Fruit fly (Drosophila melanogaster) whole organism, embryonic: ENCODE data around the gene CG3544.

Experiments used
- Abd-B ChIP-seq: fragments of 200-800 bp; sonication (Bioruptor generic); optimal IDR thresholded peaks from 2 replicates; lab custom pipeline; 2018; ENCODE audit warnings: missing biosample characterization, mild to moderate bottlenecking, missing genetic modification characterization, moderate library complexity
- Atf-2 ChIP-seq: fragments of 200-800 bp; sonication (Bioruptor generic); optimal IDR thresholded peaks from 2 replicates; lab custom pipeline; 2016; ENCODE audit warnings: missing biosample characterization, missing genetic modification characterization
- BtbVII ChIP-seq: fragments of 200-800 bp; sonication (Bioruptor generic); optimal IDR thresholded peaks from 3 replicates; lab custom pipeline; 2017; ENCODE audit warnings: missing biosample characterization, mild to moderate bottlenecking, missing genetic modification characterization
- CG10654 ChIP-seq: fragments of 200-800 bp; sonication (Bioruptor generic); optimal IDR thresholded peaks from 2 replicates; lab custom pipeline; 2016; ENCODE audit warnings: missing biosample characterization, missing genetic modification characterization
- CG11695 ChIP-seq: fragments of 200-800 bp; sonication (Bioruptor generic); IDR thresholded peaks from 3 replicates; pipeline ENCODE4 v1.3.6; 2022; ENCODE audit warnings: missing biosample characterization, missing genetic modification characterization
- CG12155 ChIP-seq: fragments of 200-800 bp; sonication (Bioruptor generic); optimal IDR thresholded peaks from 3 replicates; lab custom pipeline; 2016; ENCODE audit warnings: missing biosample characterization, missing genetic modification characterization
- CG12236 ChIP-seq: fragments of 200-800 bp; sonication (Bioruptor generic); optimal IDR thresholded peaks from 2 replicates; lab custom pipeline; 2016; ENCODE audit warnings: missing biosample characterization, missing genetic modification characterization
- CG12769 ChIP-seq: fragments of 200-800 bp; sonication (Bioruptor generic); optimal IDR thresholded peaks from 2 replicates; lab custom pipeline; 2019; ENCODE audit warnings: missing biosample characterization, mild to moderate bottlenecking, missing genetic modification characterization, moderate library complexity
- CG17361 ChIP-seq: fragments of 200-800 bp; sonication (Bioruptor generic); IDR thresholded peaks from 3 replicates; pipeline ENCODE4 v1.3.6; 2022; ENCODE audit warnings: missing biosample characterization, missing genetic modification characterization
- CG18764 ChIP-seq: fragments of 200-800 bp; sonication (Bioruptor generic); optimal IDR thresholded peaks from 3 replicates; lab custom pipeline; 2016; ENCODE audit warnings: missing biosample characterization, missing genetic modification characterization
- CG2199 ChIP-seq: fragments of 200-800 bp; sonication (Bioruptor generic); IDR thresholded peaks from 3 replicates; pipeline ENCODE4 v1.3.6; 2022; ENCODE audit warnings: missing biosample characterization, missing genetic modification characterization
- CG2712 ChIP-seq: fragments of 200-800 bp; optimal IDR thresholded peaks from 3 replicates; lab custom pipeline; 2019; ENCODE audit warnings: missing biosample characterization, mild to moderate bottlenecking, missing genetic modification characterization, moderate library complexity
- CG30431 ChIP-seq: fragments of 200-800 bp; sonication (Bioruptor generic); optimal IDR thresholded peaks from 2 replicates; lab custom pipeline; 2017; ENCODE audit warnings: missing biosample characterization, missing genetic modification characterization
- CG31224 ChIP-seq: fragments of 200-800 bp; sonication (Bioruptor generic); IDR thresholded peaks from 2 replicates; pipeline ENCODE4 v1.3.6; 2022; ENCODE audit warnings: missing biosample characterization, missing genetic modification characterization
- CG34224 ChIP-seq: fragments of 200-800 bp; sonication (Bioruptor generic); IDR thresholded peaks from 3 replicates; pipeline ENCODE4 v1.3.6; 2022; ENCODE audit warnings: missing biosample characterization, missing genetic modification characterization; ENCODE audit not compliant: partially characterized antibody
- CG3847 ChIP-seq: fragments of 200-800 bp; sonication (Bioruptor generic); IDR thresholded peaks from 2 replicates; pipeline ENCODE4 v1.3.6; 2022; ENCODE audit warnings: missing biosample characterization, missing genetic modification characterization
- CG4617 ChIP-seq: fragments of 200-800 bp; sonication (Bioruptor generic); optimal IDR thresholded peaks from 3 replicates; lab custom pipeline; 2016; ENCODE audit warnings: missing biosample characterization, missing genetic modification characterization, borderline replicate concordance
- CG4854 ChIP-seq: fragments of 200-800 bp; sonication (Bioruptor generic); optimal IDR thresholded peaks from 2 replicates; lab custom pipeline; 2016; ENCODE audit warnings: missing biosample characterization, missing genetic modification characterization, inconsistent platforms
- CG7271 ChIP-seq: fragments of 200-800 bp; sonication (Bioruptor generic); optimal IDR thresholded peaks from 2 replicates; lab custom pipeline; 2018; ENCODE audit warnings: missing biosample characterization, mild to moderate bottlenecking, missing genetic modification characterization, moderate library complexity
- CG7786 ChIP-seq: fragments of 200-800 bp; sonication (Bioruptor generic); optimal IDR thresholded peaks from 2 replicates; lab custom pipeline; 2016; ENCODE audit warnings: missing biosample characterization, missing genetic modification characterization
- CG8281 ChIP-seq: fragments of 200-800 bp; sonication (Bioruptor generic); optimal IDR thresholded peaks from 2 replicates; lab custom pipeline; 2018; ENCODE audit warnings: missing biosample characterization, mild to moderate bottlenecking, missing genetic modification characterization, moderate library complexity
- CG9609 ChIP-seq: fragments of 200-800 bp; sonication (Bioruptor generic); optimal IDR thresholded peaks from 3 replicates; lab custom pipeline; 2016; ENCODE audit warnings: missing biosample characterization, missing genetic modification characterization
- CG9876 ChIP-seq: fragments of 200-800 bp; sonication (Bioruptor generic); optimal IDR thresholded peaks from 2 replicates; lab custom pipeline; 2016; ENCODE audit warnings: missing biosample characterization, missing genetic modification characterization
- CHES-1-like ChIP-seq: fragments of 200-800 bp; sonication (Bioruptor generic); optimal IDR thresholded peaks from 2 replicates; lab custom pipeline; 2016; ENCODE audit warnings: missing biosample characterization, missing genetic modification characterization
- Drgx ChIP-seq: fragments of 200-800 bp; sonication (Bioruptor generic); IDR thresholded peaks from 2 replicates; pipeline ENCODE4 v1.3.6; 2022; ENCODE audit warnings: missing biosample characterization, missing genetic modification characterization
- HmgD ChIP-seq: fragments of 200-800 bp; sonication (Bioruptor generic); optimal IDR thresholded peaks from 3 replicates; lab custom pipeline; 2016; ENCODE audit warnings: missing biosample characterization, missing genetic modification characterization
- Hsf ChIP-seq: fragments of 200-800 bp; sonication (Bioruptor generic); optimal IDR thresholded peaks from 3 replicates; lab custom pipeline; 2016; ENCODE audit warnings: missing biosample characterization, missing genetic modification characterization
- Max ChIP-seq: fragments of 200-800 bp; sonication (Bioruptor generic); optimal IDR thresholded peaks from 2 replicates; lab custom pipeline; 2016; ENCODE audit warnings: missing biosample characterization, mild to moderate bottlenecking, missing genetic modification characterization
- Pdp1 ChIP-seq, 2 experiments: fragments of 200-800 bp; sonication (Bioruptor generic); optimal IDR thresholded peaks; 3 replicates each; lab custom pipeline; 2016; ENCODE audit warnings: missing biosample characterization in 2 of 2, missing genetic modification characterization in 2 of 2, mild to moderate bottlenecking in 1 of 2, moderate library complexity in 1 of 2
- Ssrp ChIP-seq: fragments of 200-800 bp; sonication (Bioruptor generic); optimal IDR thresholded peaks from 2 replicates; lab custom pipeline; 2018; ENCODE audit warnings: missing biosample characterization, mild to moderate bottlenecking, missing genetic modification characterization, moderate library complexity
- abd-A ChIP-seq: fragments of 200-800 bp; sonication (Bioruptor generic); optimal IDR thresholded peaks from 3 replicates; lab custom pipeline; 2019; ENCODE audit warnings: missing biosample characterization, mild to moderate bottlenecking, missing genetic modification characterization, moderate library complexity
- al ChIP-seq: fragments of 200-800 bp; sonication (Bioruptor generic); IDR thresholded peaks from 2 replicates; pipeline ENCODE4 v1.3.6; 2022; ENCODE audit warnings: missing biosample characterization, missing genetic modification characterization
- ash1 ChIP-seq: fragments of 200-800 bp; sonication (Bioruptor generic); optimal IDR thresholded peaks from 2 replicates; lab custom pipeline; 2018; ENCODE audit warnings: missing biosample characterization, mild to moderate bottlenecking, missing genetic modification characterization
- ato ChIP-seq: fragments of 200-800 bp; sonication (Bioruptor generic); IDR thresholded peaks from 2 replicates; pipeline ENCODE4 v1.3.6; 2022; ENCODE audit warnings: missing biosample characterization, missing genetic modification characterization; ENCODE audit not compliant: partially characterized antibody
- az2 ChIP-seq: fragments of 200-800 bp; sonication (Bioruptor generic); optimal IDR thresholded peaks from 3 replicates; lab custom pipeline; 2016; ENCODE audit warnings: missing biosample characterization, missing genetic modification characterization
- exex ChIP-seq: fragments of 200-800 bp; sonication (Bioruptor generic); optimal IDR thresholded peaks from 4 replicates; lab custom pipeline; 2018; ENCODE audit warnings: missing biosample characterization, mild to moderate bottlenecking, missing genetic modification characterization, moderate library complexity
- fru ChIP-seq: fragments of >200 bp; optimal IDR thresholded peaks from 2 replicates; lab custom pipeline; 2017
- gfzf ChIP-seq: fragments of 200-800 bp; sonication (Bioruptor generic); optimal IDR thresholded peaks from 2 replicates; lab custom pipeline; 2016; ENCODE audit warnings: missing biosample characterization, mild to moderate bottlenecking, missing genetic modification characterization, moderate library complexity
- gro ChIP-seq: fragments of 200-800 bp; sonication (Bioruptor generic); optimal IDR thresholded peaks from 2 replicates; lab custom pipeline; 2016; ENCODE audit warnings: missing biosample characterization, missing genetic modification characterization
- her ChIP-seq: fragments of 200-800 bp; sonication (Bioruptor generic); optimal IDR thresholded peaks from 2 replicates; lab custom pipeline; 2016; ENCODE audit warnings: missing biosample characterization, missing genetic modification characterization
- ind ChIP-seq: fragments of 200-800 bp; sonication (Bioruptor generic); optimal IDR thresholded peaks from 3 replicates; lab custom pipeline; 2016; ENCODE audit warnings: missing biosample characterization, missing genetic modification characterization
- ken ChIP-seq: fragments of 200-800 bp; sonication (Bioruptor generic); IDR thresholded peaks from 3 replicates; pipeline ENCODE4 v1.3.6; 2022; ENCODE audit warnings: missing biosample characterization, missing genetic modification characterization
- lilli ChIP-seq: fragments of 200-800 bp; sonication (Bioruptor generic); optimal IDR thresholded peaks from 3 replicates; lab custom pipeline; 2016; ENCODE audit warnings: missing biosample characterization, missing genetic modification characterization
- lmd ChIP-seq: fragments of 200-800 bp; sonication (Bioruptor generic); IDR thresholded peaks from 2 replicates; pipeline ENCODE4 v1.3.6; 2022; ENCODE audit warnings: missing biosample characterization, missing genetic modification characterization
- nerfin-2 ChIP-seq: fragments of 200-800 bp; sonication (Bioruptor generic); IDR thresholded peaks from 2 replicates; pipeline ENCODE4 v1.3.6; 2022; ENCODE audit warnings: missing biosample characterization, missing genetic modification characterization; ENCODE audit not compliant: partially characterized antibody
- prd ChIP-seq, 3 experiments: fragments of >200 bp in 2 of 3; fragments of 200-800 bp in 1 of 3; sonication (Bioruptor generic) in 1 of 3; optimal IDR thresholded peaks in 2 of 3; IDR thresholded peaks in 1 of 3; 2 replicates in 2 of 3; 3 replicates in 1 of 3; pipeline versions ENCODE4 v1.3.6 to Lab custom; 2017 to 2022; ENCODE audit warnings: missing biosample characterization in 1 of 3, missing genetic modification characterization in 1 of 3
- sd ChIP-seq: fragments of 200-800 bp; sonication (Bioruptor generic); optimal IDR thresholded peaks from 3 replicates; lab custom pipeline; 2018; ENCODE audit warnings: missing biosample characterization, mild to moderate bottlenecking, missing genetic modification characterization, moderate library complexity
- tap ChIP-seq: fragments of 200-800 bp; optimal IDR thresholded peaks from 3 replicates; lab custom pipeline; 2019; ENCODE audit warnings: missing biosample characterization, mild to moderate bottlenecking, missing genetic modification characterization, moderate library complexity
- tio ChIP-seq: fragments of 200-800 bp; sonication (Bioruptor generic); optimal IDR thresholded peaks from 2 replicates; lab custom pipeline; 2017; ENCODE audit warnings: missing biosample characterization, missing genetic modification characterization, inconsistent platforms
- vvl ChIP-seq: fragments of 200-800 bp; sonication (Bioruptor generic); IDR thresholded peaks from 2 replicates; pipeline ENCODE4 v1.3.6; 2022; ENCODE audit warnings: missing biosample characterization, missing genetic modification characterization

CG3544 gene

dm6 chr2L:825768-826263 lies 41.7 kb downstream of the CG3544 start, which contains the start of the genes CG3862 and dock (continued):
- TF ChIP-seq al (GFP tag; lab: Robert Waterston, UW) (0 out of 2 replicates have a peak, but pooled peaks have one; percentile 33), Ssrp (tag; lab: Kevin White, UChicago) (no peak), CG11695 (0 out of 3 replicates have a peak, but pooled peaks have one; percentile 12), CG8281 (tag; lab: Kevin White, UChicago) (no peak), prd (optimal IDR thresholded peaks at IDR 0.05; lab: Kevin White, UChicago) (no peak), prd (GFP tag; IDR thresholded peaks at IDR 0.05; lab: Robert Waterston, UW) (peak; percentile 54), Drgx (GFP tag; lab: Robert Waterston, UW) (no peak), CG12155 (GFP tag; lab: Kevin White, UChicago) (peak; percentile 47), CHES-1-like (peak; percentile 82), CG31224 (peak; percentile 30; the same call in 1 of the 2 replicates), CG9609 (GFP tag; lab: Kevin White, UChicago) (peak; percentile 4), CG17361 (GFP tag; lab: Robert Waterston, UW) (peak; percentile 51; the same call in 2 of the 3 replicates), CG2199 (GFP tag; lab: Robert Waterston, UW) (no peak), tio (GFP tag; lab: Kevin White, UChicago) (no peak), lilli (GFP tag; lab: Kevin White, UChicago) (peak; percentile 65), HmgD (GFP tag; lab: Kevin White, UChicago) (peak; percentile 83), fru (lab: Kevin White, UChicago) (no peak), exex (peak; percentile 67), nerfin-2 (GFP tag; lab: Robert Waterston, UW) (peak; percentile 97), CG3847 (GFP tag; lab: Robert Waterston, UW) (peak; percentile 66), her (GFP tag; lab: Kevin White, UChicago) (peak; percentile 82), lmd (GFP tag; lab: Robert Waterston, UW) (peak; percentile 28; the same call in 1 of the 2 replicates), CG2712 (tag; lab: Kevin White, UChicago) (peak; percentile 45), CG9876 (GFP tag; lab: Kevin White, UChicago) (peak; percentile 57), ash1 (GFP tag; lab: Kevin White, UChicago) (peak; percentile 13), Atf-2 (GFP tag; lab: Kevin White, UChicago) (peak; percentile 10), CG4854 (GFP tag; lab: Kevin White, UChicago) (peak; percentile 40), CG7271 (tag; lab: Kevin White, UChicago) (no peak), vvl (GFP tag; lab: Robert Waterston, UW) (peak; percentile 40; the same call in 1 of the 2 replicates), Hsf (GFP tag; lab: Kevin White, UChicago) (peak; percentile 51), ato (peak; percentile 97), CG10654 (GFP tag; lab: Kevin White, UChicago) (no peak), az2 (GFP tag; lab: Kevin White, UChicago) (no peak), CG12769 (tag; lab: Kevin White, UChicago) (no peak), tap (tag; lab: Kevin White, UChicago) (no peak), ind (peak; percentile 39), CG34224 (GFP tag; lab: Robert Waterston, UW) (peak; percentile 96), abd-A (tag; lab: Kevin White, UChicago) (no peak), Pdp1 (GFP tag; optimal IDR thresholded peaks at IDR 0.05; lab: Kevin White, UChicago) (peak; percentile 52 to 86), gfzf (GFP tag; lab: Kevin White, UChicago) (peak; percentile 48), gro (peak; percentile 77), Max (GFP tag; lab: Kevin White, UChicago) (peak; percentile 64), BtbVII (GFP tag; lab: Kevin White, UChicago) (peak; percentile 67), CG12236 (no peak), CG30431 (no peak), ken (GFP tag; lab: Robert Waterston, UW) (0 out of 3 replicates have a peak, but pooled peaks have one; percentile 20), CG4617 (peak; percentile 90), CG18764 (peak; percentile 33), CG7786 (GFP tag; lab: Kevin White, UChicago) (peak; percentile 50), Abd-B (GFP tag; lab: Kevin White, UChicago) (peak; percentile 39), sd (no peak)
